Fruit fly (Drosophila melanogaster) whole organism, prepupa: ENCODE data around the gene CG31406.
A peak's percentile ranks its signal among the peaks of the same experiment; 100 is the strongest.

ENCODE experiments used
- Blimp-1 ChIP-seq: fragments of 200-800 bp; sonication (Bioruptor generic); optimal IDR thresholded peaks from 3 replicates; lab custom pipeline; 2017; ENCODE audit warnings: missing biosample characterization, missing genetic modification characterization, mild to moderate bottlenecking, moderate library complexity, missing genetic modification reagents
- CG11294 ChIP-seq: fragments of 200-800 bp; sonication (Bioruptor generic); IDR thresholded peaks from 2 replicates; pipeline ENCODE4 v1.3.6; 2022; ENCODE audit warnings: missing biosample characterization, missing genetic modification characterization
- CG1621 ChIP-seq: fragments of 200-800 bp; sonication (Bioruptor generic); optimal IDR thresholded peaks from 3 replicates; lab custom pipeline; 2018; ENCODE audit warnings: missing biosample characterization, mild to moderate bottlenecking, missing genetic modification characterization
- CG31627 ChIP-seq: fragments of 200-800 bp; sonication (Bioruptor generic); optimal IDR thresholded peaks from 3 replicates; lab custom pipeline; 2016; ENCODE audit warnings: missing biosample characterization, missing genetic modification characterization
- CG34406 ChIP-seq: fragments of 200-800 bp; sonication (Bioruptor generic); optimal IDR thresholded peaks from 3 replicates; lab custom pipeline; 2016; ENCODE audit warnings: missing biosample characterization, missing genetic modification characterization
- CG8319 ChIP-seq: fragments of 200-800 bp; sonication (Bioruptor generic); optimal IDR thresholded peaks from 3 replicates; lab custom pipeline; 2016; ENCODE audit warnings: missing biosample characterization, missing genetic modification characterization
- Eip75B ChIP-seq: fragments of 200-800 bp; sonication (Bioruptor generic); optimal IDR thresholded peaks from 3 replicates; lab custom pipeline; 2016; ENCODE audit warnings: missing biosample characterization, missing genetic modification characterization
- Hr39 ChIP-seq: fragments of 200-800 bp; sonication (Bioruptor generic); optimal IDR thresholded peaks from 2 replicates; lab custom pipeline; 2016; ENCODE audit warnings: missing biosample characterization, missing genetic modification characterization
- Lpt ChIP-seq: fragments of 200-800 bp; sonication (Bioruptor generic); optimal IDR thresholded peaks from 3 replicates; lab custom pipeline; 2016; ENCODE audit warnings: missing biosample characterization, missing genetic modification characterization
- svp ChIP-seq: fragments of 200-800 bp; sonication (Bioruptor generic); peaks from one replicate; lab custom pipeline; 2016; ENCODE audit warnings: missing biosample characterization, missing genetic modification characterization

DNA sequence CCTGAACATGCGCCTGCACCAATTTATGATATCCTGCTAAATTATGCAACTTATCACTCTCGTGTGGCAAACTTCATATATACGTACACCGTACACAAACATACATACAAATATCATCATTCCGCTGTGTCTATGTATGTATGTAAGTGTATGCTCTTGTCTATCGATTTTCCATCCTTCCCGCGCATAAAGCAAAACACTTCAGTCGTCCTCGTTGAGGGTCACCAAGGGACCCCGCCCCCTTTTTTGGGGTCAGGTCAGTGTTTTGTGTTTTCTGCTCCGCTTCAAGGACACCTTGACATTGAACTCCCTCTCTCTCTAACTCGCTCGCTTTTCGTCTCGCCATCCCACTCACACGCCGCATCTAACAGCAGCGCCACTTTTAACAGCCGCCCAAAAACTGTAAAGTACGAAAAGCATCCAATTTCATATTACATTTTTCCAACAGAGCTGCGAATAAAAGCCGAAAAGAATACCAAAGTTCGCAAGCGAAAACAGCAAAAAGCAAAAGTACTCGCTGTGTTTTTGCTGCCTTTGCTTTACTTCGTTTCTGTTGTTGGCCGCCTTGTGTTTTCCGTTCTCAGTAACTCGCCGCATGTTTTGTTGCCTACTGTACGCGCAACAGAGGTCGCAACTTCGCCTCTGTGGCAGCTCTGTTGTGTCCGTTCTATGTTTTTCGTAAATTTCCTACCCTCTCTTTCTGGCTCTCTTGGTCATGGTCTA lies 7.4 kb downstream of the CG31406 start:
- TF ChIP-seq CG11294 (GFP tag; lab: Robert Waterston, UW) = no peak
- no peak for TF ChIP-seq CG1621 (tag; lab: Kevin White, UChicago)
- TF ChIP-seq Lpt (GFP tag; lab: Kevin White, UChicago) = no peak
- no peak for TF ChIP-seq CG31627 (GFP tag; lab: Kevin White, UChicago)
- no peak for TF ChIP-seq Blimp-1 (GFP tag; lab: Kevin White, UChicago)
- peak; percentile 46 for TF ChIP-seq svp (GFP tag; lab: Kevin White, UChicago)
- TF ChIP-seq CG8319 = no peak
- TF ChIP-seq Hr39 (GFP tag; lab: Kevin White, UChicago) = no peak
- no peak for TF ChIP-seq CG34406
- no peak for TF ChIP-seq Eip75B
